Worm (Caenorhabditis elegans) whole organism, L4/young adult: Measurements from ENCODE around the gene C04G6.2.
A peak's percentile ranks its signal among the peaks of the same experiment; 100 is the strongest.
"Not testable (repeated sequence)": the region's sequence is repeated elsewhere in the genome, so short reads cannot be mapped to it uniquely, and the experiment has no call there.

Source experiments
- W03F9.2 ChIP-seq: fragments of 150-350 bp; optimal IDR thresholded peaks from 2 replicates; lab custom pipeline; 2014; ENCODE audit warnings: missing biosample characterization, missing genetic modification characterization
- dao-5 ChIP-seq: sonication (generic microtip); optimal IDR thresholded peaks from 2 replicates; lab custom pipeline; 2016; ENCODE audit warnings: missing genotype, missing genetic modification characterization, moderate library complexity, missing compliant biosample characterization
- him-1 ChIP-seq: sonication (generic microtip); optimal IDR thresholded peaks from 2 replicates; lab custom pipeline; 2016; ENCODE audit warnings: missing genotype, missing genetic modification reagents, missing genetic modification characterization, missing compliant biosample characterization

The C04G6.2 gene

ce11 chrII:5099649-5100048, 6.6 kb downstream of the C04G6.2 start, which contains the start of gene C04G6.6:
Gene C04G6.6, minus strand, starts transcription at chrII:5099749.
- TF ChIP-seq him-1 (no peak), W03F9.2 (tag; lab: Kevin White, UChicago) (no peak), dao-5 (no peak)

ce11 chrII:5101701-5102100, 8.7 kb downstream of the C04G6.2 start, which contains the start of the genes idpb-3 and idpb-1:
Gene idpb-3, minus strand, starts transcription at chrII:5101801.
Gene idpb-1, plus strand, starts transcription at chrII:5101984.
- no peak for TF ChIP-seq him-1
- TF ChIP-seq dao-5 = no peak
- no peak for TF ChIP-seq W03F9.2 (tag; lab: Kevin White, UChicago)

- TF ChIP-seq him-1 (no peak), dao-5 (no peak), W03F9.2 (tag; lab: Kevin White, UChicago) (no peak)
These were observed 10.2 kb downstream of the C04G6.2 start for ce11 chrII:5103189-5103588.

ce11 chrII:5103784-5104457, 10.9 kb downstream of the C04G6.2 start, which contains the start of the genes C04G6.11 and mpk-2:
Gene C04G6.11, minus strand, starts transcription at chrII:5103834.
Gene mpk-2, plus strand, starts transcription at chrII:5104118.
- TF ChIP-seq dao-5 (no peak), him-1 (no peak), W03F9.2 (tag; lab: Kevin White, UChicago) (no peak)

ce11 chrII:5105020-5105419, 12.0 kb downstream of the C04G6.2 start:
- peak; percentile 32 for TF ChIP-seq W03F9.2 (tag; lab: Kevin White, UChicago)
- peak; percentile 86 for TF ChIP-seq him-1
- TF ChIP-seq dao-5 = peak; percentile 76

ce11 chrII:5109693-5110092, 16.7 kb downstream of the C04G6.2 start, which contains the start of gene F09C12.2:
Gene F09C12.2, plus strand, starts transcription at chrII:5110012.
- TF ChIP-seq dao-5 = no peak
- no peak for TF ChIP-seq him-1
- TF ChIP-seq W03F9.2 (tag; lab: Kevin White, UChicago) = no peak

- TF ChIP-seq dao-5 (no peak), W03F9.2 (tag; lab: Kevin White, UChicago) (no peak), him-1 (no peak)
These were observed 19.1 kb downstream of the C04G6.2 start, which contains the start of gene F09C12.8 for ce11 chrII:5112082-5112481. Gene F09C12.8, plus strand, starts transcription at chrII:5112382.

ce11 chrII:5115235-5115634, 22.2 kb downstream of the C04G6.2 start, which contains the start of gene msp-74:
Gene msp-74, minus strand, starts transcription at chrII:5115335.
- not testable (repeated sequence) for TF ChIP-seq him-1; dao-5; W03F9.2 (tag; lab: Kevin White, UChicago)

ce11 chrII:5115733-5116132, 22.7 kb downstream of the C04G6.2 start, which contains the start of gene srsy-1:
Gene srsy-1, plus strand, starts transcription at chrII:5116033.
- no peak for TF ChIP-seq him-1
- no peak for TF ChIP-seq W03F9.2 (tag; lab: Kevin White, UChicago)
- no peak for TF ChIP-seq dao-5

ce11 chrII:5120612-5121011, 27.6 kb downstream of the C04G6.2 start:
- no peak for TF ChIP-seq him-1
- TF ChIP-seq dao-5 = no peak
- no peak for TF ChIP-seq W03F9.2 (tag; lab: Kevin White, UChicago)

ce11 chrII:5130081-5130480, 37.0 kb downstream of the C04G6.2 start, which contains the start of gene lgc-56:
Gene lgc-56, plus strand, starts transcription at chrII:5130381.
- TF ChIP-seq him-1 = no peak
- no peak for TF ChIP-seq W03F9.2 (tag; lab: Kevin White, UChicago)
- no peak for TF ChIP-seq dao-5

ce11 chrII:5131800-5132199, 38.8 kb downstream of the C04G6.2 start:
- no peak for TF ChIP-seq him-1
- TF ChIP-seq dao-5 = no peak
- TF ChIP-seq W03F9.2 (tag; lab: Kevin White, UChicago) = no peak

ce11 chrII:5136296-5136767, 43.3 kb downstream of the C04G6.2 start, which contains the start of gene F58A6.2:
Gene F58A6.2, plus strand, starts transcription at chrII:5136717.
- TF ChIP-seq him-1 (no peak), dao-5 (no peak), W03F9.2 (tag; lab: Kevin White, UChicago) (no peak)

ce11 chrII:5141945-5142514, 49.0 kb downstream of the C04G6.2 start, which contains the start of gene nas-29:
Gene nas-29, minus strand, starts transcription at chrII:5142036.
- TF ChIP-seq him-1 = no peak
- TF ChIP-seq W03F9.2 (tag; lab: Kevin White, UChicago) = peak; percentile 9
- TF ChIP-seq dao-5 = no peak

- no peak for TF ChIP-seq dao-5
- no peak for TF ChIP-seq him-1
- TF ChIP-seq W03F9.2 (tag; lab: Kevin White, UChicago) = no peak
These were observed 49.6 kb downstream of the C04G6.2 start, which contains the start of gene F58A6.1 for ce11 chrII:5142619-5143018. Gene F58A6.1, plus strand, starts transcription at chrII:5142919.
